Worm (Caenorhabditis elegans) whole organism, mixed stage, embryonic: ENCODE results near the gene srw-89.

ENCODE experiments used
- M03D4.4 ChIP-seq: sonication (generic microtip); optimal IDR thresholded peaks from 2 replicates; lab custom pipeline; 2017; ENCODE audit warnings: mild to moderate bottlenecking, missing genetic modification characterization, missing compliant biosample characterization
- blmp-1 ChIP-seq: fragments of 150-350 bp; optimal IDR thresholded peaks from 2 replicates; lab custom pipeline; 2014; ENCODE audit warnings: missing biosample characterization, missing genetic modification characterization
- ceh-43 ChIP-seq: fragments of 200-800 bp; sonication (Bioruptor generic); optimal IDR thresholded peaks from 2 replicates; lab custom pipeline; 2018; ENCODE audit warnings: mild to moderate bottlenecking, missing genetic modification characterization, moderate library complexity, missing compliant biosample characterization
- ces-1 ChIP-seq: fragments of 150-350 bp; optimal IDR thresholded peaks from 2 replicates; lab custom pipeline; 2014; ENCODE audit warnings: missing biosample characterization, missing genetic modification reagents, missing genetic modification characterization
- mab-5 ChIP-seq: fragments of 150-350 bp; optimal IDR thresholded peaks from 2 replicates; lab custom pipeline; 2014; ENCODE audit warnings: missing biosample characterization, missing genetic modification characterization
- nhr-237 ChIP-seq: fragments of 150-350 bp; optimal IDR thresholded peaks from 2 replicates; lab custom pipeline; 2014; ENCODE audit warnings: missing biosample characterization, missing genetic modification characterization
- nhr-28 ChIP-seq: fragments of 150-350 bp; optimal IDR thresholded peaks from 2 replicates; lab custom pipeline; 2014; ENCODE audit warnings: missing biosample characterization, missing genetic modification characterization
- nhr-76 ChIP-seq: sonication (generic microtip); optimal IDR thresholded peaks from 2 replicates; lab custom pipeline; 2017; ENCODE audit warnings: missing biosample characterization, missing genetic modification characterization
- snpc-4 ChIP-seq: fragments of 150-350 bp; optimal IDR thresholded peaks from 2 replicates; lab custom pipeline; 2014; ENCODE audit warnings: missing biosample characterization, missing genetic modification characterization
- tbx-8 ChIP-seq: fragments of 200-800 bp; sonication (Bioruptor generic); optimal IDR thresholded peaks from 2 replicates; lab custom pipeline; 2018; ENCODE audit warnings: mild to moderate bottlenecking, missing genetic modification characterization, moderate library complexity, missing compliant biosample characterization
- unc-62 ChIP-seq: fragments of 150-350 bp; optimal IDR thresholded peaks from 2 replicates; lab custom pipeline; 2014; ENCODE audit warnings: missing biosample characterization, missing genetic modification reagents, missing genetic modification characterization
- ztf-11 ChIP-seq: fragments of 150-350 bp; optimal IDR thresholded peaks from 2 replicates; lab custom pipeline; 2014; ENCODE audit warnings: missing biosample characterization, missing genetic modification characterization

DNA sequence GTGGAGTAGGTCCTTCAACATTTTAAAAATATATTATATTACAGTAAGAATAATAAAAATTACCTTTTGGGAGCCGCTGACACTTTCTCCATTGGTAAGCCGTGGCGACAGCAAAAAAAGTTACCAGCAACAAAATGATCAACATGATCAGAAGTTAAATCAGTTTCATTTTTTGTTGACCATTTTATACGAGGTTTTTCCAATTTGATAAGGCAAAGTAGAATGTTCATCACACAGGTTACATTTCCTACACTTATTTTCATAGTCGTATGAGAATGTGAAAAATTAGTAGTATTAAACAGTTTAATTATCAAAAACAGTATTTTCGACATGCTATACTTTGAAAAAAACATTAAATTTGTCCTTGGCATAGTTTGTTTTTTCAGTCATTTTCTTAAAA is 44.0 kb upstream of the srw-89 start, which contains the start of gene cyp-34A10:
- TF ChIP-seq mab-5 (no peak), M03D4.4 (tag; lab: Kevin White, UChicago) (no peak), ces-1 (GFP tag; lab: Kevin White, UChicago) (no peak), snpc-4 (tag; lab: Kevin White, UChicago) (no peak), unc-62 (GFP tag; lab: Kevin White, UChicago) (no peak), nhr-28 (tag; lab: Kevin White, UChicago) (no peak), ceh-43 (GFP tag; lab: Kevin White, UChicago) (no peak), ztf-11 (tag; lab: Kevin White, UChicago) (no peak), blmp-1 (tag; lab: Kevin White, UChicago) (no peak), tbx-8 (GFP tag; lab: Kevin White, UChicago) (no peak), nhr-76 (tag; lab: Kevin White, UChicago) (no peak), nhr-237 (tag; lab: Kevin White, UChicago) (no peak)
